Worm (Caenorhabditis elegans): Measurements from ENCODE around the gene col-114.
A peak's percentile ranks its signal among the peaks of the same experiment; 100 is the strongest.

The col-114 gene

ce11 chrIV:7234623-7235022, 11.8 kb downstream of the col-114 start:
- no peak for TF ChIP-seq egl-18 (GFP tag; IDR thresholded peaks at IDR 0.05)

ce11 chrIV:7233566-7234014, 12.9 kb downstream of the col-114 start:
- TF ChIP-seq snpc-3.4 (tag; optimal IDR thresholded peaks at IDR 0.05) (no peak), K11D2.4 (GFP tag; IDR thresholded peaks at IDR 0.05) (0 out of 2 replicates have a peak, but pooled peaks have one; percentile 30), atf-7 (tag; optimal IDR thresholded peaks at IDR 0.05) (no peak)

DNA sequence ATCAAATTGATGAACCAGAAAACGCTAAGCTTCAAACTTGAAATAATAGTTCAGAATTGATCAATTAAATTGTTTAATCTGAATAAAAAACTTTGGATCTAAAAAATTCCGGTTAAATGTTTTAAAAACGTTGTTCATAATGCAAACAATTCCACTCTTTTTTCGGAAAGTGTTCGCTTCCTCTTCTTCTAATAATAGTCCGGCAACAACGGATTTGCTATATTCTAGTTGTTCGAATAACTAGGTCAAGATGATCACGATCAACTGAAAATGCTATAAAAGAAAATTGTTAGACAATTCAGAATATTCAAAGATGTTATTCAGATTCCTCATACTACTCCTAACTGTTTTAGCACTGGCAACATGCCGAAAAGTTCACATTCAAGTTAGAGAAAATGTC, 15.5 kb downstream of the col-114 start, which contains the start of gene D2024.4:
Gene D2024.4, plus strand, starts transcription at position 301 of the 400 bp plus-strand sequence.
- TF ChIP-seq hrde-1 (tag; optimal IDR thresholded peaks at IDR 0.05; ENCODE audit: borderline replicate concordance) (no peak), egl-18 (GFP tag; IDR thresholded peaks at IDR 0.05) (no peak), nhr-80 (tag; optimal IDR thresholded peaks at IDR 0.05) (no peak), Y67H2A.10 (GFP tag; conservative IDR thresholded peaks at IDR 0.05) (no peak), ceh-40 (GFP tag; IDR thresholded peaks at IDR 0.05) (no peak), attf-3 (GFP tag; conservative IDR thresholded peaks at IDR 0.05) (no peak), ceh-91 (GFP tag; IDR thresholded peaks at IDR 0.05) (no peak), gei-17 (GFP tag; optimal IDR thresholded peaks at IDR 0.05) (no peak), ekl-4 (GFP tag; IDR thresholded peaks at IDR 0.05) (no peak), akir-1 (GFP tag; optimal IDR thresholded peaks at IDR 0.05) (no peak), bed-2 (GFP tag; IDR thresholded peaks at IDR 0.05) (no peak), ccch-3 (GFP tag; optimal IDR thresholded peaks at IDR 0.05) (no peak), ZK185.1 (tag; optimal IDR thresholded peaks at IDR 0.05; ENCODE audit: poor library complexity, severe bottlenecking) (no peak), hlh-26 (GFP tag; conservative IDR thresholded peaks at IDR 0.05) (no peak), lin-40 (tag; optimal IDR thresholded peaks at IDR 0.05) (no peak), snpc-1.3 (tag; optimal IDR thresholded peaks at IDR 0.05; ENCODE audit: insufficient read depth) (no peak)

DNA sequence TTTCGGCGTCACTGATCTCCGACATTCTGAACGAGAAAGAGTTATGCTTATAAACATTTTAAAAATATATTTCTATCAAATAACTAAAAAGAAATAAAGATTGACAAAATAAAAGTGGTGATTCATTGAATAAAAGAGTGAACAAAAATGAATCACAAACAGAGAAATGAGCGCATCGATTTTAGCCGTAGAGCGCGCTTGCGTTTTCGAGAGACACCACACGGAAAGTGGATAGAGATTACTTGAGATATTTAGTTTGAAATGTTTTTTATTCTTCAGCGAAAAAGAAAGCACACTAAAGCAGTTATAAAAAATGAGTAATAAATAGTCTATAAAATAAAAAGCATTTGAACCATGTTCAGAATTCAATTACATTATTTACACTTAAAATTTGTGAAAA, 16.3 kb downstream of the col-114 start, which contains the start of gene cap-1:
Gene cap-1, minus strand, starts transcription at position 26 of the 400 bp plus-strand sequence.
- TF ChIP-seq attf-6 (GFP tag; IDR thresholded peaks at IDR 0.05) (no peak), madf-6 (GFP tag; IDR thresholded peaks at IDR 0.05) (no peak), Y56A3A.18 (GFP tag; IDR thresholded peaks at IDR 0.05) (no peak), nhr-120 (GFP tag; IDR thresholded peaks at IDR 0.05) (no peak), atf-7 (tag; optimal IDR thresholded peaks at IDR 0.05) (no peak), fkh-3 (tag; optimal IDR thresholded peaks at IDR 0.05) (no peak), madf-8 (GFP tag; conservative IDR thresholded peaks at IDR 0.05) (no peak), him-1 (tag; optimal IDR thresholded peaks at IDR 0.05) (no peak), ekl-4 (GFP tag; IDR thresholded peaks at IDR 0.05) (no peak), aptf-2 (GFP tag; conservative IDR thresholded peaks at IDR 0.05) (no peak), lag-1 (GFP tag; IDR thresholded peaks at IDR 0.05) (no peak), sptf-2 (GFP tag; optimal IDR thresholded peaks at IDR 0.05) (no peak), pha-4 (tag; optimal IDR thresholded peaks at IDR 0.05) (no peak), mes-4 (tag; optimal IDR thresholded peaks at IDR 0.05) (no peak), athp-1 (tag; optimal IDR thresholded peaks at IDR 0.05) (no peak), K12H6.12 (tag; optimal IDR thresholded peaks at IDR 0.05) (peak; percentile 0), B0019.2 (GFP tag; conservative IDR thresholded peaks at IDR 0.05) (no peak), madf-10 (tag; optimal IDR thresholded peaks at IDR 0.05) (peak; percentile 8), snpc-3.4 (tag; optimal IDR thresholded peaks at IDR 0.05) (peak; percentile 52), somi-1 (GFP tag; optimal IDR thresholded peaks at IDR 0.05) (no peak), snpc-1.3 (tag; optimal IDR thresholded peaks at IDR 0.05; ENCODE audit: insufficient read depth) (peak; percentile 41), lsy-27 (tag; optimal IDR thresholded peaks at IDR 0.05; ENCODE audit: borderline replicate concordance, insufficient read depth) (no peak), tlf-1 (GFP tag; optimal IDR thresholded peaks at IDR 0.05) (no peak), ztf-6 (GFP tag; IDR thresholded peaks at IDR 0.05) (no peak), cebp-1 (GFP tag; IDR thresholded peaks at IDR 0.05) (no peak), cebp-1 (tag; optimal IDR thresholded peaks at IDR 0.05) (peak; percentile 22), pbrm-1 (GFP tag; IDR thresholded peaks at IDR 0.05) (no peak), tbp1 (GFP tag; optimal IDR thresholded peaks at IDR 0.05) (peak; percentile 29), repo-1 (tag; optimal IDR thresholded peaks at IDR 0.05) (no peak)

Measured in whole organism, young adult.